Worm (Caenorhabditis elegans) whole organism, L2 larva: Measurements from ENCODE around the gene C34E7.3.

Experiments
- blmp-1 ChIP-seq: sonication (generic microtip); optimal IDR thresholded peaks from 2 replicates; lab custom pipeline; 2017; ENCODE audit warnings: missing genetic modification characterization, mild to moderate bottlenecking, missing compliant biosample characterization, antibody characterized with exemption, moderate library complexity; ENCODE audit not compliant: insufficient read depth
- mbf-1 ChIP-seq: sonication (generic microtip); optimal IDR thresholded peaks from 2 replicates; lab custom pipeline; 2017; ENCODE audit warnings: missing biosample characterization, missing genetic modification characterization

DNA sequence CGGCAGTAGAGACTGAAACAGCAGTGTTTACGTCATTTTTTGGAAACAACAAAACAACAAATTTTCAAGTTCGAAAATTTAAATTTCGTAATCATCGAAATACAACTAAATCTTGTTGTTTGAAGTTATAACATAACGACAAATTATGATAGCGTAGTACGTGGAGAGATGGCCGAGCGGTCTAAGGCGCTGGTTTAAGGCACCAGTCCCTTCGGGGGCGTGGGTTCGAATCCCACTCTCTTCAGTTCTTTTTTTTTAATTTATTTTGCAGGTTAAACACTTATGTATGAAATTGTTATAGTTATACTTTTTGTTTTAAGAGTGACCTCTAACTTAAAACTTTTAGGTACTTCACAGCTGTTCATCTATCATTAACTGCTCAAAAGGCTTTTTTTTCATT is 12.2 kb downstream of the C34E7.3 start:
- TF ChIP-seq blmp-1 (tag; lab: Kevin White, UChicago) (no peak), mbf-1 (no peak)
